Fruit fly (Drosophila melanogaster) whole organism, prepupa: Measurements from ENCODE around the gene CG13796.

ENCODE experiments used
- Blimp-1 ChIP-seq: fragments of 200-800 bp; sonication (Bioruptor generic); optimal IDR thresholded peaks from 3 replicates; lab custom pipeline; 2017; ENCODE audit warnings: missing biosample characterization, missing genetic modification characterization, mild to moderate bottlenecking, moderate library complexity, missing genetic modification reagents
- CG11294 ChIP-seq: fragments of 200-800 bp; sonication (Bioruptor generic); IDR thresholded peaks from 2 replicates; pipeline ENCODE4 v1.3.6; 2022; ENCODE audit warnings: missing biosample characterization, missing genetic modification characterization
- CG1621 ChIP-seq: fragments of 200-800 bp; sonication (Bioruptor generic); optimal IDR thresholded peaks from 3 replicates; lab custom pipeline; 2018; ENCODE audit warnings: missing biosample characterization, mild to moderate bottlenecking, missing genetic modification characterization
- CG16779 ChIP-seq: fragments of 200-800 bp; sonication (Bioruptor generic); optimal IDR thresholded peaks from 3 replicates; lab custom pipeline; 2017; ENCODE audit warnings: missing biosample characterization, mild to moderate bottlenecking, missing genetic modification characterization
- CG3032 ChIP-seq: fragments of 200-800 bp; optimal IDR thresholded peaks from 2 replicates; lab custom pipeline; 2019; ENCODE audit warnings: missing biosample characterization, mild to moderate bottlenecking, missing genetic modification characterization, moderate library complexity
- CG32006 ChIP-seq: fragments of 200-800 bp; sonication (Bioruptor generic); optimal IDR thresholded peaks from 3 replicates; lab custom pipeline; 2017; ENCODE audit warnings: missing biosample characterization, mild to moderate bottlenecking, missing genetic modification characterization
- CG3919 ChIP-seq: fragments of 200-800 bp; sonication (Bioruptor generic); optimal IDR thresholded peaks from 3 replicates; lab custom pipeline; 2016; ENCODE audit warnings: missing biosample characterization, missing genetic modification characterization
- CG4318 ChIP-seq: fragments of 200-800 bp; sonication (Bioruptor generic); optimal IDR thresholded peaks from 3 replicates; lab custom pipeline; 2017; ENCODE audit warnings: missing biosample characterization, mild to moderate bottlenecking, missing genetic modification characterization
- CG6163 ChIP-seq: fragments of 200-800 bp; sonication (Bioruptor generic); IDR thresholded peaks from 3 replicates; pipeline ENCODE4 v1.3.6; 2022; ENCODE audit warnings: missing biosample characterization, missing genetic modification characterization
- CG6792 ChIP-seq: fragments of 200-800 bp; sonication (Bioruptor generic); optimal IDR thresholded peaks from 3 replicates; lab custom pipeline; 2016; ENCODE audit warnings: missing biosample characterization, missing genetic modification characterization
- CG7368 ChIP-seq: fragments of 200-800 bp; sonication (Bioruptor generic); optimal IDR thresholded peaks from 3 replicates; lab custom pipeline; 2016; ENCODE audit warnings: missing biosample characterization, missing genetic modification characterization
- CG8319 ChIP-seq: fragments of 200-800 bp; sonication (Bioruptor generic); optimal IDR thresholded peaks from 3 replicates; lab custom pipeline; 2016; ENCODE audit warnings: missing biosample characterization, missing genetic modification characterization
- CG8632 ChIP-seq: fragments of 200-800 bp; sonication (Bioruptor generic); optimal IDR thresholded peaks from 3 replicates; lab custom pipeline; 2016; ENCODE audit warnings: missing biosample characterization, missing genetic modification characterization
- CG9139 ChIP-seq: fragments of 200-800 bp; sonication (Bioruptor generic); optimal IDR thresholded peaks from 3 replicates; lab custom pipeline; 2017; ENCODE audit warnings: missing biosample characterization, mild to moderate bottlenecking, missing genetic modification characterization
- Eip78C ChIP-seq: fragments of 200-800 bp; sonication (Bioruptor generic); peaks from one replicate; lab custom pipeline; 2016; ENCODE audit warnings: missing biosample characterization, missing genetic modification characterization
- Eip93F ChIP-seq: fragments of 200-800 bp; sonication (Bioruptor generic); optimal IDR thresholded peaks from 2 replicates; lab custom pipeline; 2016; ENCODE audit warnings: missing biosample characterization, mild to moderate bottlenecking, missing genetic modification characterization
- Sox102F ChIP-seq: fragments of 200-800 bp; sonication (Bioruptor generic); optimal IDR thresholded peaks from 2 replicates; lab custom pipeline; 2016; ENCODE audit warnings: missing biosample characterization, mild to moderate bottlenecking, missing genetic modification characterization
- Sox14 ChIP-seq: fragments of 200-800 bp; sonication (Bioruptor generic); optimal IDR thresholded peaks from 3 replicates; lab custom pipeline; 2016; ENCODE audit warnings: missing biosample characterization, missing genetic modification characterization
- acj6 ChIP-seq: fragments of 200-800 bp; sonication (Bioruptor generic); optimal IDR thresholded peaks from 3 replicates; lab custom pipeline; 2016; ENCODE audit warnings: missing biosample characterization, missing genetic modification characterization
- dac ChIP-seq: fragments of 200-800 bp; sonication (Bioruptor generic); optimal IDR thresholded peaks from 2 replicates; lab custom pipeline; 2017; ENCODE audit warnings: missing biosample characterization, mild to moderate bottlenecking, missing genetic modification characterization
- dsx ChIP-seq: fragments of 200-800 bp; optimal IDR thresholded peaks from 3 replicates; lab custom pipeline; 2019; ENCODE audit warnings: missing biosample characterization, mild to moderate bottlenecking, missing genetic modification characterization, moderate library complexity; ENCODE audit not compliant: poor library complexity, severe bottlenecking
- esn ChIP-seq: fragments of 200-800 bp; sonication (Bioruptor generic); optimal IDR thresholded peaks from 2 replicates; lab custom pipeline; 2016; ENCODE audit warnings: missing biosample characterization, mild to moderate bottlenecking, missing genetic modification characterization, moderate library complexity
- fd59A ChIP-seq: fragments of 200-800 bp; sonication (Bioruptor generic); optimal IDR thresholded peaks from 2 replicates; lab custom pipeline; 2017; ENCODE audit warnings: missing biosample characterization, mild to moderate bottlenecking, missing genetic modification characterization, missing genetic modification reagents
- fkh ChIP-seq: fragments of 200-800 bp; sonication (Bioruptor generic); optimal IDR thresholded peaks from 3 replicates; lab custom pipeline; 2017; ENCODE audit warnings: missing biosample characterization, mild to moderate bottlenecking, missing genetic modification characterization, moderate library complexity
- pdm3 ChIP-seq: fragments of 200-800 bp; sonication (Bioruptor generic); optimal IDR thresholded peaks from 3 replicates; lab custom pipeline; 2016; ENCODE audit warnings: missing biosample characterization, missing genetic modification characterization
- salr ChIP-seq, 2 experiments: fragments of 200-800 bp; sonication (Bioruptor generic); optimal IDR thresholded peaks; 3 replicates each; lab custom pipeline; 2016 to 2018; ENCODE audit warnings: missing biosample characterization in 2 of 2, missing genetic modification characterization in 2 of 2, mild to moderate bottlenecking in 1 of 2
- ss ChIP-seq, 2 experiments: fragments of 200-800 bp; sonication (Bioruptor generic); optimal IDR thresholded peaks; 2 replicates in 1 of 2; 3 replicates in 1 of 2; lab custom pipeline; 2017 to 2018; ENCODE audit warnings: mild to moderate bottlenecking in 2 of 2, missing biosample characterization in 2 of 2, missing genetic modification characterization in 2 of 2, moderate library complexity in 1 of 2
- svp ChIP-seq: fragments of 200-800 bp; sonication (Bioruptor generic); peaks from one replicate; lab custom pipeline; 2016; ENCODE audit warnings: missing biosample characterization, missing genetic modification characterization
- topi ChIP-seq: fragments of 200-800 bp; sonication (Bioruptor generic); optimal IDR thresholded peaks from 3 replicates; lab custom pipeline; 2016; ENCODE audit warnings: missing biosample characterization, missing genetic modification characterization

Gene CG13796

DNA sequence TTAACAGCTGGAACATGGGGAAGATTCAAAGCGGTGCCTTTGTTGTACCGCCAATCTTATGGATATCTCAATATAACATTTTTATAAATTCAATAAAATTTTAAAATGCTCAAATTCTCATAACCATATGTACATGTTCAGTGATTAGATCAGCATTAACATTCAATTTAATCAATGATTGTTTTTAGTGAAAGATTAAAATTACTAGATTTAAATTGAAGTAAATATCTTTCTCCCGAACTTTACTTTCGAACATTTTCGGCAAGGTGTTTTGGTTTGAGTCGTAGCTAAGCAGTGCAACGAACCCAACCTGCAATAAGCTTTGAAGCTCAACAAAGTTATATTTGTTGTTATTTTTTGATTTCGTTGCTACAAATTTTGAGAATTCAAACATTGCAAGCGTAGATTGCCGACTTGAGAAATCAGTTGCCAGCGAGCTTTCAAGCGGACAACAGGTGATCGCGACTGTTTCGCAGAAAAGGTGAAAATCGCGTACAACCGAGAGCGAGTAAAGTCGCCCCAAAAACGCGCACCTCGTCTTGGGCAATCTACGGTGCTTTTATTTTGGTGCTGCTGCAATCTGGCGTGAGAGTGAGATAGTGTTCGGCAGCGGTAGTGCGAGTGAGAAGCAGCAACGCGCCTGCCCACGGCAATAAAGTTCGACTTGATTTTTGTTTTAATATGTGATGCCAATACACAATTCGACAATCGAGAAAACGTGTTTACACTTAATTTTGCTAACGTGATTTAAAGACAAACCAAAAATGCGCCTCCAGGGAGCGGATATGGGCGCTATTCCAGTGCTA, 29.9 kb downstream of the CG13796 start, which contains the start of gene Tep3 (continued):
- TF ChIP-seq CG4318 (GFP tag; lab: Kevin White, UChicago) = no peak
- TF ChIP-seq CG6163 (GFP tag; lab: Robert Waterston, UW) = peak; percentile 61; the same call in 2 of the 3 replicates
- no peak for TF ChIP-seq CG11294 (GFP tag; lab: Robert Waterston, UW)
- TF ChIP-seq svp (GFP tag; lab: Kevin White, UChicago) = peak; percentile 74
- no peak for TF ChIP-seq CG16779 (tag; lab: Kevin White, UChicago)
- TF ChIP-seq Eip93F (GFP tag; lab: Kevin White, UChicago) = no peak
- TF ChIP-seq CG8632 (GFP tag; lab: Kevin White, UChicago) = peak; percentile 55
- no peak for TF ChIP-seq CG1621 (tag; lab: Kevin White, UChicago)
- TF ChIP-seq CG3032 (tag; lab: Kevin White, UChicago) = peak; percentile 98
- peak; percentile 53 for TF ChIP-seq topi (GFP tag; lab: Kevin White, UChicago)
- peak; percentile 63 for TF ChIP-seq acj6 (GFP tag; lab: Kevin White, UChicago)
- no peak for TF ChIP-seq CG7368
- TF ChIP-seq Blimp-1 (GFP tag; lab: Kevin White, UChicago) = no peak
- peak in 1 of 2 experiments; percentile 45 for TF ChIP-seq ss (GFP tag; optimal IDR thresholded peaks at IDR 0.05; lab: Kevin White, UChicago)
- peak; percentile 62 for TF ChIP-seq pdm3 (GFP tag; lab: Kevin White, UChicago)
- peak; percentile 65 for TF ChIP-seq CG3919 (GFP tag; lab: Kevin White, UChicago)
- no peak for TF ChIP-seq dac (GFP tag; lab: Kevin White, UChicago)
- peak; percentile 85 for TF ChIP-seq Eip78C (GFP tag; lab: Kevin White, UChicago)
- TF ChIP-seq dsx (GFP tag; lab: Kevin White, UChicago) = peak; percentile 75
- TF ChIP-seq, all 60 proteins: peak for 39

DNA sequence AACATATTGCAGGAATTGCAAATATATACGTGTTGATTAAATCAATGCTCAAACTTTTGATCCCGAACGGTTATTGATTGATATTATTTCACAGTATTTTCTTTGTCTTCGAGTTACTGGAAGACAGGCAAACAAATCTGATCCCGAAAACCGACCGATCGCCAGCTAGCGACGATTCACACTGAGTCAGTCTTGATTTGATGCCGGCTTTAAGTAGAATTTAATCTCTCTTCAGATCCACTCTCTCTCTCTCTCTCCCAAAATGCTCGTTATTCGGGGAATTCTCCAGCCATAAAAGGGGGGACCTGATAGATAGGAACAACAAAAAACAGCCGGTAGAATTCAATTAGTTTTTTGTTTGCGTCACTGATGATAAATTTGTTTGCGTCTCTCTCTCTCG, 31.1 kb downstream of the CG13796 start, which contains the start of gene Tep2:
Gene Tep2, minus strand, starts transcription at position 185 of the 400 bp plus-strand sequence.
- TF ChIP-seq dsx (GFP tag; lab: Kevin White, UChicago) (peak; percentile 27), CG3919 (GFP tag; lab: Kevin White, UChicago) (no peak), fkh (GFP tag; lab: Kevin White, UChicago) (no peak), CG6792 (GFP tag; lab: Kevin White, UChicago) (no peak), CG6163 (GFP tag; lab: Robert Waterston, UW) (peak; percentile 49; the same call in 1 of the 3 replicates), Sox14 (GFP tag; lab: Kevin White, UChicago) (peak; percentile 80), Eip78C (GFP tag; lab: Kevin White, UChicago) (no peak), CG9139 (GFP tag; lab: Kevin White, UChicago) (peak; percentile 6), svp (GFP tag; lab: Kevin White, UChicago) (peak; percentile 97), esn (GFP tag; lab: Kevin White, UChicago) (peak; percentile 25), Sox102F (peak; percentile 48)

DNA sequence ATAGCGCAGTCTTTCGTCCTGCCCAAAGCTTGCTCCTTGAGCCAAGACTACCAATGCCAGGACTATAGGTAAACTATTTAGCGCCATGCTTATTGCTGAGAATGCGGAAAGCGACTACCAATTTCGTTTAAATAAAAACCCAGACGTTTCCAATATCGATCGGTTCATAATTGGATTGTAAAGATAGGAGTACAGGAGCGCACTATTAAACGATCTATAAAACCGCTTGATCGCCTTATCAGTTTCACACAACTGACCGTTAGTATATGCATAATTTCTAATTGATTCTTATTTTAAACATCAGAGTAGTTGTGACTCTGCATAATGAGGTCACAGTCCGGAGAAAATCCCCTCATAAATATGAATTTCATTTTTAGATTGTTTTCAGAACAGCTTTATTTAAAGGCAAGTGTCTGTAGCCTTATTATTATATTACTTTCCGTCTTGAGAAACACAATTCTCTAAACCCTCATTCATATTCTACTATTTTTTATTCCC, 39.8 kb downstream of the CG13796 start, which contains the start of the genes CG7025 and CG43235:
Gene CG7025, minus strand, starts transcription at position 101 of the 498 bp plus-strand sequence.
Gene CG43235, plus strand, starts transcription at position 448 of the 498 bp plus-strand sequence.
- TF ChIP-seq svp (GFP tag; lab: Kevin White, UChicago) (peak; percentile 43), Sox14 (GFP tag; lab: Kevin White, UChicago) (no peak)

DNA sequence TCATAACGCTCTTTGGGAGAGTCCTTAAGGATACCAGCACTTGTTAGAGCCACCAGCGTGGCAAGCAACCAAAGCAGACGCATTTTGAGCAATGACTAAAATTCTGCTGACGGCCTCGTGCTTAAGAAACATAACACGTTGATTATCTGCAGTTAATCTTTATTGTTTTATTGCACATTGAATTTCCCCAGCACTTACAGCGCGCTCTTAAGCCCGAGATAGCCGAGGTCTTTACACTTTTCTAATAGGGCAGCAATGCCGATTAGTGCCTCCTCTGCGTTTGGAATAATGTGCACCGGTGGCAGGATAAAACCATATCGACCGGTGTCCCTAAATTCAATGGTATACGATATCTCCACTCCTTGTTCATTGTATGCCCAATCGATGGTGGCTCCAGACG, 41.5 kb downstream of the CG13796 start, which contains the start of gene CG18585:
Gene CG18585, minus strand, starts transcription at position 101 of the 400 bp plus-strand sequence.
- TF ChIP-seq Blimp-1 (GFP tag; lab: Kevin White, UChicago) = no peak
- TF ChIP-seq CG3032 (tag; lab: Kevin White, UChicago) = no peak
- no peak for TF ChIP-seq fd59A (GFP tag; lab: Kevin White, UChicago)
- TF ChIP-seq CG32006 (GFP tag; lab: Kevin White, UChicago) = no peak
- no peak for TF ChIP-seq salr (GFP tag; optimal IDR thresholded peaks at IDR 0.05; lab: Kevin White, UChicago)
- TF ChIP-seq CG8319 (GFP tag; lab: Kevin White, UChicago) = no peak
